Comparison of ENCODE assay signal across 4 worm cellular contexts in genomic region chrV:9293359-9293758, ce11.
TF ChIP-seq lines count a peak whose summit lies in the region.

No protein-coding gene starts in this region.

TF ChIP-seq in whole organism, L2 larva, 48 proteins besides CTCF, POLR2A, EP300 and RAD21:
- TF ChIP-seq zag-1 (tag; optimal IDR thresholded peaks at IDR 0.05; lab: Kevin White, UChicago) (peak; percentile 17), dmd-4 (tag; optimal IDR thresholded peaks at IDR 0.05; lab: Kevin White, UChicago) (no peak), nhr-21 (tag; optimal IDR thresholded peaks at IDR 0.05; lab: Kevin White, UChicago) (peak; percentile 3), lin-11 (tag; optimal IDR thresholded peaks at IDR 0.05; lab: Kevin White, UChicago) (peak; percentile 28), C34F6.9 (tag; optimal IDR thresholded peaks at IDR 0.05; lab: Kevin White, UChicago) (no peak), ama-1 (optimal IDR thresholded peaks at IDR 0.05; lab: Kevin White, UChicago) (no peak), ztf-4 (tag; optimal IDR thresholded peaks at IDR 0.05; lab: Kevin White, UChicago) (no peak), unc-55 (GFP tag; optimal IDR thresholded peaks at IDR 0.05; lab: Kevin White, UChicago) (peak; percentile 29), nhr-129 (tag; optimal IDR thresholded peaks at IDR 0.05; lab: Kevin White, UChicago) (no peak)

TF ChIP-seq in whole organism, L4 larva, 104 proteins besides CTCF, POLR2A, EP300 and RAD21:
- TF ChIP-seq F37D6.2 (tag; optimal IDR thresholded peaks at IDR 0.05; lab: Kevin White, UChicago) (no peak), nhr-11 (tag; optimal IDR thresholded peaks at IDR 0.05; lab: Kevin White, UChicago) (no peak), set-16 (GFP tag; IDR thresholded peaks at IDR 0.05; lab: Robert Waterston, UW) (peak; percentile 98), egl-43 (GFP tag; IDR thresholded peaks at IDR 0.05; lab: Robert Waterston, UW) (peak; percentile 86), hmg-1.1 (GFP tag; IDR thresholded peaks at IDR 0.05; lab: Robert Waterston, UW) (peak; percentile 33; the same call in 1 of the 2 replicates), daf-16 (GFP tag; optimal IDR thresholded peaks at IDR 0.05; lab: Kevin White, UChicago) (no peak), daf-16 (tag; optimal IDR thresholded peaks at IDR 0.05; lab: Kevin White, UChicago) (no peak), zfp-3 (GFP tag; conservative IDR thresholded peaks at IDR 0.05; lab: Robert Waterston, UW) (no peak), ztf-7 (tag; optimal IDR thresholded peaks at IDR 0.05; lab: Kevin White, UChicago) (no peak), hlh-11 (tag; optimal IDR thresholded peaks at IDR 0.05; lab: Kevin White, UChicago) (no peak), vab-7 (GFP tag; IDR thresholded peaks at IDR 0.05; lab: Robert Waterston, UW) (0 out of 2 replicates have a peak, but pooled peaks have one; percentile 5), nhr-10 (tag; optimal IDR thresholded peaks at IDR 0.05; lab: Kevin White, UChicago) (no peak), pha-4 (GFP tag; IDR thresholded peaks at IDR 0.05; lab: Robert Waterston, UW) (no peak), pha-4 (tag; optimal IDR thresholded peaks at IDR 0.05; lab: Kevin White, UChicago) (no peak), dmd-6 (GFP tag; IDR thresholded peaks at IDR 0.05; lab: Robert Waterston, UW) (no peak), nhr-48 (tag; optimal IDR thresholded peaks at IDR 0.05; lab: Kevin White, UChicago) (no peak), nhr-237 (tag; optimal IDR thresholded peaks at IDR 0.05; lab: Kevin White, UChicago) (no peak), Y48G9A.11 (GFP tag; IDR thresholded peaks at IDR 0.05; lab: Robert Waterston, UW) (no peak), ceh-62 (tag; optimal IDR thresholded peaks at IDR 0.05; lab: Kevin White, UChicago) (no peak), rbr-2 (tag; optimal IDR thresholded peaks at IDR 0.05; lab: Kevin White, UChicago) (peak; percentile 43), madf-5 (GFP tag; IDR thresholded peaks at IDR 0.05; lab: Robert Waterston, UW) (peak in 1 of 2 experiments; percentile 62; a peak in 1 of 4 replicates), lin-38 (GFP tag; IDR thresholded peaks at IDR 0.05; lab: Robert Waterston, UW) (no peak), jun-1 (tag; optimal IDR thresholded peaks at IDR 0.05; lab: Kevin White, UChicago) (no peak)

TF ChIP-seq in whole organism, late embryonic, 69 proteins besides CTCF, POLR2A, EP300 and RAD21 (continues in another document):
- peak; percentile 17 for TF ChIP-seq ceh-31 (tag; optimal IDR thresholded peaks at IDR 0.05; lab: Kevin White, UChicago)
- no peak for TF ChIP-seq odd-2 (tag; optimal IDR thresholded peaks at IDR 0.05; lab: Kevin White, UChicago)
- TF ChIP-seq lin-11 (tag; optimal IDR thresholded peaks at IDR 0.05; lab: Kevin White, UChicago): no peak
- TF ChIP-seq hlh-15 (tag; optimal IDR thresholded peaks at IDR 0.05; lab: Kevin White, UChicago): no peak
- TF ChIP-seq fkh-6 (tag; optimal IDR thresholded peaks at IDR 0.05; lab: Kevin White, UChicago): peak; percentile 8
- no peak for TF ChIP-seq ama-1 (optimal IDR thresholded peaks at IDR 0.05; lab: Kevin White, UChicago)
- TF ChIP-seq ceh-34 (tag; optimal IDR thresholded peaks at IDR 0.05; lab: Kevin White, UChicago): peak; percentile 23
- TF ChIP-seq C08G9.2 (tag; optimal IDR thresholded peaks at IDR 0.05; lab: Kevin White, UChicago): peak; percentile 25
- TF ChIP-seq che-1 (tag; optimal IDR thresholded peaks at IDR 0.05; lab: Kevin White, UChicago): no peak
- no peak for TF ChIP-seq K02D7.2 (tag; optimal IDR thresholded peaks at IDR 0.05; lab: Kevin White, UChicago)
- no peak for TF ChIP-seq ets-4 (tag; optimal IDR thresholded peaks at IDR 0.05; lab: Kevin White, UChicago)
- TF ChIP-seq sox-4 (tag; optimal IDR thresholded peaks at IDR 0.05; lab: Kevin White, UChicago): peak; percentile 9
- TF ChIP-seq ceh-2 (tag; optimal IDR thresholded peaks at IDR 0.05; lab: Kevin White, UChicago): peak; percentile 14
- TF ChIP-seq ceh-14 (tag; optimal IDR thresholded peaks at IDR 0.05; lab: Kevin White, UChicago): peak; percentile 34
- no peak for TF ChIP-seq ceh-30 (tag; optimal IDR thresholded peaks at IDR 0.05; lab: Kevin White, UChicago)
- no peak for TF ChIP-seq ttx-3 (tag; optimal IDR thresholded peaks at IDR 0.05; lab: Kevin White, UChicago)
- peak; percentile 38 for TF ChIP-seq sdc-2 (tag; optimal IDR thresholded peaks at IDR 0.05; lab: Kevin White, UChicago)
- TF ChIP-seq zip-5 (tag; optimal IDR thresholded peaks at IDR 0.05; lab: Kevin White, UChicago): no peak
- TF ChIP-seq pha-2 (tag; optimal IDR thresholded peaks at IDR 0.05; lab: Kevin White, UChicago): no peak
- no peak for TF ChIP-seq npax-4 (tag; optimal IDR thresholded peaks at IDR 0.05; lab: Kevin White, UChicago)
- no peak for TF ChIP-seq hlh-13 (GFP tag; optimal IDR thresholded peaks at IDR 0.05; lab: Kevin White, UChicago)
- TF ChIP-seq mec-3 (tag; optimal IDR thresholded peaks at IDR 0.05; lab: Kevin White, UChicago; ENCODE audit: borderline replicate concordance): no peak
- no peak for TF ChIP-seq pha-4 (tag; optimal IDR thresholded peaks at IDR 0.05; lab: Kevin White, UChicago)
- no peak for TF ChIP-seq ceh-48 (tag; optimal IDR thresholded peaks at IDR 0.05; lab: Kevin White, UChicago)
- TF ChIP-seq pat-9 (tag; optimal IDR thresholded peaks at IDR 0.05; lab: Kevin White, UChicago): no peak
- no peak for TF ChIP-seq elt-2 (tag; optimal IDR thresholded peaks at IDR 0.05; lab: Kevin White, UChicago)
- TF ChIP-seq unc-42 (tag; optimal IDR thresholded peaks at IDR 0.05; lab: Kevin White, UChicago): peak; percentile 30
- no peak for TF ChIP-seq sox-2 (GFP tag; IDR thresholded peaks at IDR 0.05; lab: Robert Waterston, UW)
- TF ChIP-seq unc-86 (tag; optimal IDR thresholded peaks at IDR 0.05; lab: Kevin White, UChicago): no peak
- peak; percentile 10 for TF ChIP-seq nhr-232 (tag; optimal IDR thresholded peaks at IDR 0.05; lab: Kevin White, UChicago)
- TF ChIP-seq lim-6 (tag; optimal IDR thresholded peaks at IDR 0.05; lab: Kevin White, UChicago): peak; percentile 16
- no peak for TF ChIP-seq ref-2 (tag; optimal IDR thresholded peaks at IDR 0.05; lab: Kevin White, UChicago)
- TF ChIP-seq F13H6.1 (tag; optimal IDR thresholded peaks at IDR 0.05; lab: Kevin White, UChicago): no peak
- TF ChIP-seq C38D4.7 (GFP tag; optimal IDR thresholded peaks at IDR 0.05; lab: Kevin White, UChicago): no peak
- no peak for TF ChIP-seq ztf-16 (tag; optimal IDR thresholded peaks at IDR 0.05; lab: Kevin White, UChicago)

TF ChIP-seq in whole organism, mixed stage, embryonic, 35 proteins besides CTCF, POLR2A, EP300 and RAD21:
- TF ChIP-seq nhr-28 (tag; optimal IDR thresholded peaks at IDR 0.05; lab: Kevin White, UChicago) (no peak), cnd-1 (tag; optimal IDR thresholded peaks at IDR 0.05; lab: Kevin White, UChicago) (peak; percentile 1), sptf-1 (tag; optimal IDR thresholded peaks at IDR 0.05; lab: Kevin White, UChicago) (peak; percentile 61), ztf-11 (tag; optimal IDR thresholded peaks at IDR 0.05; lab: Kevin White, UChicago) (no peak), sem-2 (GFP tag; optimal IDR thresholded peaks at IDR 0.05; lab: Kevin White, UChicago) (no peak), drap-1 (GFP tag; optimal IDR thresholded peaks at IDR 0.05; lab: Kevin White, UChicago) (peak; percentile 29), ceh-43 (GFP tag; optimal IDR thresholded peaks at IDR 0.05; lab: Kevin White, UChicago) (peak; percentile 24), bed-3 (GFP tag; optimal IDR thresholded peaks at IDR 0.05; lab: Kevin White, UChicago) (peak; percentile 6), M03D4.4 (tag; optimal IDR thresholded peaks at IDR 0.05; lab: Kevin White, UChicago) (peak; percentile 31), lin-13 (tag; optimal IDR thresholded peaks at IDR 0.05; lab: Kevin White, UChicago) (no peak), elt-1 (tag; optimal IDR thresholded peaks at IDR 0.05; lab: Kevin White, UChicago; ENCODE audit: borderline replicate concordance, insufficient read depth) (no peak), mls-2 (tag; optimal IDR thresholded peaks at IDR 0.05; lab: Kevin White, UChicago) (peak; percentile 19), mab-5 (tag; optimal IDR thresholded peaks at IDR 0.05; lab: Kevin White, UChicago) (no peak), ces-1 (GFP tag; optimal IDR thresholded peaks at IDR 0.05; lab: Kevin White, UChicago) (peak; percentile 59), mep-1 (tag; optimal IDR thresholded peaks at IDR 0.05; lab: Kevin White, UChicago) (no peak), ceh-83 (GFP tag; optimal IDR thresholded peaks at IDR 0.05; lab: Kevin White, UChicago) (peak; percentile 25)
